Worm (Caenorhabditis elegans) whole organism, young adult: ENCODE data around the gene T13C5.7.

Experiments
- B0019.2 ChIP-seq: fragments of 200-800 bp; sonication (Bioruptor generic); conservative IDR thresholded peaks from 2 replicates; pipeline ENCODE4 v1.3.6; 2022; ENCODE audit warnings: missing genetic modification reagents, missing genetic modification characterization, missing compliant biosample characterization
- F10E7.11 ChIP-seq: sonication (generic microtip); optimal IDR thresholded peaks from 2 replicates; lab custom pipeline; 2017; ENCODE audit warnings: mild to moderate bottlenecking, missing genetic modification characterization, moderate library complexity, missing compliant biosample characterization
- F55B11.4 ChIP-seq: sonication (generic microtip); optimal IDR thresholded peaks from 2 replicates; lab custom pipeline; 2016; ENCODE audit warnings: missing compliant biosample characterization, missing genetic modification characterization, borderline replicate concordance; ENCODE audit not compliant: insufficient read depth
- athp-1 ChIP-seq: sonication (generic microtip); optimal IDR thresholded peaks from 2 replicates; lab custom pipeline; 2017; ENCODE audit warnings: mild to moderate bottlenecking, missing genetic modification characterization, missing compliant biosample characterization
- ceh-91 ChIP-seq: fragments of 200-800 bp; sonication (Bioruptor generic); IDR thresholded peaks from 2 replicates; pipeline ENCODE4 v1.3.6; 2022; ENCODE audit warnings: missing genetic modification reagents, missing genetic modification characterization, missing compliant biosample characterization
- dox-1 ChIP-seq: fragments of 200-800 bp; sonication (Bioruptor generic); IDR thresholded peaks from 2 replicates; pipeline ENCODE4 v1.3.6; 2022; ENCODE audit warnings: missing genetic modification reagents, missing genetic modification characterization, missing compliant biosample characterization
- egl-18 ChIP-seq: fragments of 200-800 bp; sonication (Bioruptor generic); IDR thresholded peaks from 2 replicates; pipeline ENCODE4 v1.3.6; 2022; ENCODE audit warnings: missing genetic modification reagents, missing genetic modification characterization, missing compliant biosample characterization
- lag-1 ChIP-seq: fragments of 200-800 bp; sonication (Bioruptor generic); IDR thresholded peaks from 2 replicates; pipeline ENCODE4 v1.3.6; 2022; ENCODE audit warnings: missing genetic modification reagents, missing genetic modification characterization, missing compliant biosample characterization
- madf-3 ChIP-seq: fragments of 200-800 bp; sonication (Bioruptor generic); IDR thresholded peaks from 2 replicates; pipeline ENCODE4 v1.3.6; 2022; ENCODE audit warnings: missing genetic modification reagents, missing genetic modification characterization, missing compliant biosample characterization
- nfya-1 ChIP-seq: sonication (generic microtip); optimal IDR thresholded peaks from 2 replicates; lab custom pipeline; 2017; ENCODE audit warnings: antibody characterized with exemption, missing compliant biosample characterization, missing genetic modification characterization, borderline replicate concordance; ENCODE audit not compliant: insufficient read depth
- snpc-4 ChIP-seq, 5 experiments: fragments of 150-350 bp in 1 of 5; sonication (generic microtip) in 4 of 5; optimal IDR thresholded peaks; 2 replicates each; lab custom pipeline; 2014 to 2018; ENCODE audit warnings: missing genetic modification characterization in 5 of 5, missing biosample characterization in 3 of 5, antibody characterized with exemption in 2 of 5, mild to moderate bottlenecking in 2 of 5, missing compliant biosample characterization in 2 of 5, missing genotype in 2 of 5, moderate library complexity in 2 of 5, missing genetic modification reagents in 1 of 5
- unc-130 ChIP-seq: sonication (generic microtip); optimal IDR thresholded peaks from 2 replicates; lab custom pipeline; 2016; ENCODE audit warnings: missing genetic modification reagents, missing genetic modification characterization, missing compliant biosample characterization
- unc-62 ChIP-seq: fragments of 150-350 bp; optimal IDR thresholded peaks from 2 replicates; lab custom pipeline; 2014; ENCODE audit warnings: missing biosample characterization, missing genetic modification reagents, missing genetic modification characterization

DNA sequence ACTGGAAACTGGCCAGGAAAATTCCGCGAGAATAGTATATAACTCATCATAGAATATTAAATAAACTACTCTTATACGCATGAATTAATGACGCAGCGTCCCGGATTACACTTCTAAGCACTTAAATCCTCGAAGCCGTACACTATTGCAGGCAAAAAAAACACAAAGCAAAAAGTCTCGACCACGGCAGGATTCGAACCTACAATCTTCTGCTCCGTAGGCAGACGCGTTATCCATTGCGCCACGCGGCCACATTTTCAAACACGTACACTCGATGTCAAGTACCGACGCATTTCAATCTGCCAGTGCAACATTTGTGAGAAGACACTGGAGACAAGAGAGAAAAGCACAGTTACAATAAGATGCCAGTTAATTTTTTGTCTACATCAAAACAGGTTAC is 39.5 kb downstream of the T13C5.7 start:
- TF ChIP-seq B0019.2 (GFP tag; lab: Robert Waterston, UW) (0 out of 2 replicates have a peak, but pooled peaks have one; percentile 54), unc-130 (GFP tag; lab: Kevin White, UChicago) (peak; percentile 15), snpc-4 (GFP tag; optimal IDR thresholded peaks at IDR 0.05; lab: Kevin White, UChicago) (peak; percentile 62), snpc-4 (tag; optimal IDR thresholded peaks at IDR 0.05; lab: Kevin White, UChicago) (no peak), nfya-1 (tag; lab: Kevin White, UChicago) (no peak), egl-18 (no peak), F10E7.11 (tag; lab: Kevin White, UChicago) (no peak), dox-1 (GFP tag; lab: Robert Waterston, UW) (no peak; the same call in 1 of the 2 replicates), ceh-91 (GFP tag; lab: Robert Waterston, UW) (no peak), F55B11.4 (tag; lab: Kevin White, UChicago) (no peak), athp-1 (tag; lab: Kevin White, UChicago) (peak; percentile 17), lag-1 (GFP tag; lab: Robert Waterston, UW) (no peak), unc-62 (GFP tag; lab: Kevin White, UChicago) (no peak), madf-3 (GFP tag; lab: Robert Waterston, UW) (0 out of 2 replicates have a peak, but pooled peaks have one; percentile 23)
